Worm (Caenorhabditis elegans): Measurements from ENCODE around the gene dnj-17.

dnj-17 gene

ce11 chrIII:13376304-13376760 is 16.8 kb downstream of the dnj-17 start, which contains the start of gene lis-1:
Gene lis-1, minus strand, starts transcription at chrIII:13376710.
- no peak for TF ChIP-seq ztf-29 (GFP tag; IDR thresholded peaks at IDR 0.05)
- no peak for TF ChIP-seq tab-1 (GFP tag; IDR thresholded peaks at IDR 0.05)
- no peak for TF ChIP-seq cog-1 (tag; optimal IDR thresholded peaks at IDR 0.05)
- TF ChIP-seq ztf-23 (GFP tag; IDR thresholded peaks at IDR 0.05): no peak
- TF ChIP-seq med-1 (GFP tag; optimal IDR thresholded peaks at IDR 0.05; ENCODE audit: insufficient read depth): no peak
- no peak for TF ChIP-seq klf-2 (GFP tag; conservative IDR thresholded peaks at IDR 0.05)
- no peak for TF ChIP-seq T22C8.4 (GFP tag; IDR thresholded peaks at IDR 0.05)
- no peak for TF ChIP-seq flt-1 (GFP tag; IDR thresholded peaks at IDR 0.05)
- no peak for TF ChIP-seq ref-1 (GFP tag; conservative IDR thresholded peaks at IDR 0.05)

ce11 chrIII:13370980-13371379 is 22.2 kb downstream of the dnj-17 start, which contains the start of gene T03F6.9:
Gene T03F6.9, minus strand, starts transcription at chrIII:13371080.
- no peak for TF ChIP-seq klf-2 (GFP tag; conservative IDR thresholded peaks at IDR 0.05)
- TF ChIP-seq ref-1 (GFP tag; conservative IDR thresholded peaks at IDR 0.05): no peak
- no peak for TF ChIP-seq cog-1 (tag; optimal IDR thresholded peaks at IDR 0.05)
- no peak for TF ChIP-seq T22C8.4 (GFP tag; IDR thresholded peaks at IDR 0.05)
- TF ChIP-seq med-1 (GFP tag; optimal IDR thresholded peaks at IDR 0.05; ENCODE audit: insufficient read depth): no peak

ce11 chrIII:13359847-13360246 is 33.3 kb downstream of the dnj-17 start:
- TF ChIP-seq med-1 (GFP tag; optimal IDR thresholded peaks at IDR 0.05; ENCODE audit: insufficient read depth) (no peak), flt-1 (GFP tag; IDR thresholded peaks at IDR 0.05) (0 out of 2 replicates have a peak, but pooled peaks have one; percentile 44)

ce11 chrIII:13359256-13359655 is 33.9 kb downstream of the dnj-17 start, which contains the start of gene F53A2.9:
Gene F53A2.9, minus strand, starts transcription at chrIII:13359356.
- no peak for TF ChIP-seq cog-1 (tag; optimal IDR thresholded peaks at IDR 0.05)
- no peak for TF ChIP-seq ref-1 (GFP tag; conservative IDR thresholded peaks at IDR 0.05)
- no peak for TF ChIP-seq med-1 (GFP tag; optimal IDR thresholded peaks at IDR 0.05; ENCODE audit: insufficient read depth)
- TF ChIP-seq ztf-23 (GFP tag; IDR thresholded peaks at IDR 0.05): no peak
- TF ChIP-seq tab-1 (GFP tag; IDR thresholded peaks at IDR 0.05): no peak
- no peak for TF ChIP-seq ztf-29 (GFP tag; IDR thresholded peaks at IDR 0.05)
- TF ChIP-seq T22C8.4 (GFP tag; IDR thresholded peaks at IDR 0.05): no peak
- no peak for TF ChIP-seq klf-2 (GFP tag; conservative IDR thresholded peaks at IDR 0.05)

ce11 chrIII:13350964-13351363 is 42.2 kb downstream of the dnj-17 start:
- TF ChIP-seq klf-2 (GFP tag; conservative IDR thresholded peaks at IDR 0.05): no peak
- TF ChIP-seq ztf-23 (GFP tag; IDR thresholded peaks at IDR 0.05): no peak

ce11 chrIII:13348891-13349290 is 44.2 kb downstream of the dnj-17 start:
- TF ChIP-seq T22C8.4 (GFP tag; IDR thresholded peaks at IDR 0.05) (no peak), ztf-29 (GFP tag; IDR thresholded peaks at IDR 0.05) (no peak), ztf-23 (GFP tag; IDR thresholded peaks at IDR 0.05) (no peak), cog-1 (tag; optimal IDR thresholded peaks at IDR 0.05) (no peak), flt-1 (GFP tag; IDR thresholded peaks at IDR 0.05) (no peak), klf-2 (GFP tag; conservative IDR thresholded peaks at IDR 0.05) (no peak), ref-1 (GFP tag; conservative IDR thresholded peaks at IDR 0.05) (no peak), med-1 (GFP tag; optimal IDR thresholded peaks at IDR 0.05; ENCODE audit: insufficient read depth) (no peak), tab-1 (GFP tag; IDR thresholded peaks at IDR 0.05) (no peak)

- TF ChIP-seq ztf-29 (GFP tag; IDR thresholded peaks at IDR 0.05): no peak
- TF ChIP-seq flt-1 (GFP tag; IDR thresholded peaks at IDR 0.05): no peak
- no peak for TF ChIP-seq med-1 (GFP tag; optimal IDR thresholded peaks at IDR 0.05; ENCODE audit: insufficient read depth)
- no peak for TF ChIP-seq cog-1 (tag; optimal IDR thresholded peaks at IDR 0.05)
- TF ChIP-seq tab-1 (GFP tag; IDR thresholded peaks at IDR 0.05): no peak
- TF ChIP-seq T22C8.4 (GFP tag; IDR thresholded peaks at IDR 0.05): no peak
- no peak for TF ChIP-seq ztf-23 (GFP tag; IDR thresholded peaks at IDR 0.05)
- no peak for TF ChIP-seq ref-1 (GFP tag; conservative IDR thresholded peaks at IDR 0.05)
- no peak for TF ChIP-seq klf-2 (GFP tag; conservative IDR thresholded peaks at IDR 0.05)
These were observed 45.3 kb downstream of the dnj-17 start for ce11 chrIII:13347782-13348327.

- TF ChIP-seq flt-1 (GFP tag; IDR thresholded peaks at IDR 0.05): no peak
- no peak for TF ChIP-seq klf-2 (GFP tag; conservative IDR thresholded peaks at IDR 0.05)
- no peak for TF ChIP-seq cog-1 (tag; optimal IDR thresholded peaks at IDR 0.05)
- TF ChIP-seq ztf-29 (GFP tag; IDR thresholded peaks at IDR 0.05): no peak
- TF ChIP-seq ref-1 (GFP tag; conservative IDR thresholded peaks at IDR 0.05): no peak
- no peak for TF ChIP-seq tab-1 (GFP tag; IDR thresholded peaks at IDR 0.05)
- TF ChIP-seq med-1 (GFP tag; optimal IDR thresholded peaks at IDR 0.05; ENCODE audit: insufficient read depth): no peak
- TF ChIP-seq ztf-23 (GFP tag; IDR thresholded peaks at IDR 0.05): no peak
- TF ChIP-seq T22C8.4 (GFP tag; IDR thresholded peaks at IDR 0.05): no peak
These were observed 46.4 kb downstream of the dnj-17 start, which contains the start of gene mtm-6 for ce11 chrIII:13346785-13347184. Gene mtm-6, plus strand, starts transcription at chrIII:13347085.

- TF ChIP-seq ztf-23 (GFP tag; IDR thresholded peaks at IDR 0.05) (no peak), flt-1 (GFP tag; IDR thresholded peaks at IDR 0.05) (no peak), med-1 (GFP tag; optimal IDR thresholded peaks at IDR 0.05; ENCODE audit: insufficient read depth) (no peak), ztf-29 (GFP tag; IDR thresholded peaks at IDR 0.05) (no peak), klf-2 (GFP tag; conservative IDR thresholded peaks at IDR 0.05) (no peak), tab-1 (GFP tag; IDR thresholded peaks at IDR 0.05) (no peak), cog-1 (tag; optimal IDR thresholded peaks at IDR 0.05) (no peak), T22C8.4 (GFP tag; IDR thresholded peaks at IDR 0.05) (no peak), ref-1 (GFP tag; conservative IDR thresholded peaks at IDR 0.05) (no peak)
These were observed 48.5 kb downstream of the dnj-17 start, which contains the start of gene acaa-2 for ce11 chrIII:13344538-13345136. Gene acaa-2, plus strand, starts transcription at chrIII:13344937.
